Fruit fly (Drosophila melanogaster) whole organism, pupa: ENCODE data around the gene Pdcd4.

Experiments
- CG10348 ChIP-seq: fragments of 200-800 bp; sonication (Bioruptor generic); IDR thresholded peaks from 2 replicates; pipeline ENCODE4 v1.3.6; 2022; ENCODE audit warnings: missing biosample characterization, missing genetic modification characterization
- CG12605 ChIP-seq: fragments of 200-800 bp; sonication (Bioruptor generic); IDR thresholded peaks from 2 replicates; pipeline ENCODE4 v1.3.6; 2022; ENCODE audit warnings: missing biosample characterization, missing genetic modification characterization
- CG13204 ChIP-seq: fragments of 200-800 bp; sonication (Bioruptor generic); optimal IDR thresholded peaks from 2 replicates; lab custom pipeline; 2018; ENCODE audit warnings: missing biosample characterization, mild to moderate bottlenecking, missing genetic modification characterization, moderate library complexity
- CG14655 ChIP-seq: fragments of 200-800 bp; sonication (Bioruptor generic); optimal IDR thresholded peaks from 3 replicates; lab custom pipeline; 2017; ENCODE audit warnings: mild to moderate bottlenecking, missing biosample characterization, missing genetic modification reagents, missing genetic modification characterization
- CG15710 ChIP-seq: fragments of 200-800 bp; sonication (Bioruptor generic); optimal IDR thresholded peaks from 2 replicates; lab custom pipeline; 2018; ENCODE audit warnings: missing biosample characterization, mild to moderate bottlenecking, missing genetic modification characterization, moderate library complexity
- CG17806 ChIP-seq: fragments of 200-800 bp; sonication (Bioruptor generic); optimal IDR thresholded peaks from 2 replicates; lab custom pipeline; 2018; ENCODE audit warnings: missing biosample characterization, mild to moderate bottlenecking, missing genetic modification characterization, moderate library complexity
- CG32121 ChIP-seq: fragments of 200-800 bp; sonication (Bioruptor generic); IDR thresholded peaks from 2 replicates; pipeline ENCODE4 v1.3.6; 2022; ENCODE audit warnings: missing biosample characterization, missing genetic modification characterization
- CG34367 ChIP-seq: fragments of 200-800 bp; sonication (Bioruptor generic); optimal IDR thresholded peaks from 2 replicates; lab custom pipeline; 2018; ENCODE audit warnings: missing biosample characterization, mild to moderate bottlenecking, missing genetic modification characterization
- CG4496 ChIP-seq: fragments of 200-800 bp; sonication (Bioruptor generic); IDR thresholded peaks from 3 replicates; pipeline ENCODE4 v1.3.6; 2022; ENCODE audit warnings: missing biosample characterization, missing genetic modification characterization
- CG8159 ChIP-seq: fragments of 200-800 bp; sonication (Bioruptor generic); optimal IDR thresholded peaks from 3 replicates; lab custom pipeline; 2018; ENCODE audit warnings: missing biosample characterization, mild to moderate bottlenecking, missing genetic modification characterization, moderate library complexity
- CG8301 ChIP-seq: fragments of 200-800 bp; sonication (Bioruptor generic); optimal IDR thresholded peaks from 2 replicates; lab custom pipeline; 2018; ENCODE audit warnings: missing biosample characterization, mild to moderate bottlenecking, missing genetic modification characterization
- CG9948 ChIP-seq: fragments of 200-800 bp; sonication (Bioruptor generic); optimal IDR thresholded peaks from 2 replicates; lab custom pipeline; 2018; ENCODE audit warnings: missing biosample characterization, mild to moderate bottlenecking, missing genetic modification characterization, moderate library complexity
- D1 ChIP-seq: fragments of 200-800 bp; sonication (Bioruptor generic); optimal IDR thresholded peaks from 2 replicates; lab custom pipeline; 2018; ENCODE audit warnings: missing biosample characterization, mild to moderate bottlenecking, missing genetic modification characterization, moderate library complexity
- EcR ChIP-seq: fragments of 200-800 bp; sonication (Bioruptor generic); optimal IDR thresholded peaks from 3 replicates; lab custom pipeline; 2019; ENCODE audit warnings: missing biosample characterization, missing genetic modification characterization, mild to moderate bottlenecking, moderate library complexity, missing genetic modification reagents
- Ets98B ChIP-seq: fragments of 200-800 bp; sonication (Bioruptor generic); IDR thresholded peaks from 2 replicates; pipeline ENCODE4 v1.3.6; 2022; ENCODE audit warnings: missing biosample characterization, missing genetic modification characterization
- Pif1A ChIP-seq: fragments of 200-800 bp; sonication (Bioruptor generic); optimal IDR thresholded peaks from 3 replicates; lab custom pipeline; 2016; ENCODE audit warnings: missing biosample characterization, missing genetic modification characterization
- Pif1B ChIP-seq: fragments of 200-800 bp; sonication (Bioruptor generic); optimal IDR thresholded peaks from 3 replicates; lab custom pipeline; 2016; ENCODE audit warnings: missing biosample characterization, missing genetic modification characterization
- Snoo ChIP-seq: fragments of 200-800 bp; sonication (Bioruptor generic); optimal IDR thresholded peaks from 3 replicates; lab custom pipeline; 2017; ENCODE audit warnings: missing biosample characterization, mild to moderate bottlenecking, missing genetic modification characterization, inconsistent platforms
- fd96Ca ChIP-seq: fragments of 200-800 bp; sonication (Bioruptor generic); IDR thresholded peaks from 3 replicates; pipeline ENCODE4 v1.3.6; 2022; ENCODE audit warnings: missing biosample characterization, missing genetic modification characterization
- gl ChIP-seq: fragments of 200-800 bp; sonication (Bioruptor generic); optimal IDR thresholded peaks from 2 replicates; lab custom pipeline; 2018; ENCODE audit warnings: missing biosample characterization, mild to moderate bottlenecking, missing genetic modification characterization
- rn ChIP-seq: fragments of 200-800 bp; sonication (Bioruptor generic); IDR thresholded peaks from 2 replicates; pipeline ENCODE4 v1.3.6; 2022; ENCODE audit warnings: missing biosample characterization, missing genetic modification characterization

The Pdcd4 gene

DNA sequence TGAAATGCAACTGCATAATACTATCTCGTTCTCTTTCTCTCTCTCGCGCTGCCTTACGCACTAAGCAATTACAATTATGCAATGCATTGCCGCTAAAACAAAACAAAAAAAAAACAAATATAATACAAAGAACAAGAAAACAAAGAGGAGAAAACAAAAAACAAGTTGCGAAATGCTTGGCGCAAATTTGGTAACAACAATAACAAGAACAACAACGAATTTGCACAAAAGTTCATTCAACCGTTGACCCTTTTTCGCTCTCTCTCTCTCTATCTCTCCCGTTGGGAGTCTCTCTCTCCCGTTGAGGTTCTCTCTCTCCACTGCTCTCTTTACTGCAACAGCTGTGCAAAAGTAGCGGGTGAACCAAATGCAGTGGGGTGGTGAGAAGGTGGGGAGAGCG is 8.2 kb downstream of the Pdcd4 start:
- no peak for TF ChIP-seq CG8159
- no peak for TF ChIP-seq CG14655 (GFP tag; lab: Kevin White, UChicago)
- TF ChIP-seq Pif1A: no peak
- no peak for TF ChIP-seq CG8301 (tag; lab: Kevin White, UChicago)
- no peak for TF ChIP-seq CG17806 (tag; lab: Kevin White, UChicago)
- no peak for TF ChIP-seq Snoo (tag; lab: Kevin White, UChicago)
- TF ChIP-seq fd96Ca (GFP tag; lab: Robert Waterston, UW): no peak; the same call in 2 of the 3 replicates
- TF ChIP-seq EcR: peak; percentile 99
- TF ChIP-seq CG13204: no peak
- TF ChIP-seq CG10348: no peak
- TF ChIP-seq CG34367: no peak
- TF ChIP-seq Ets98B: peak; percentile 59
- no peak; the same call in 1 of the 2 replicates for TF ChIP-seq CG12605 (GFP tag; lab: Robert Waterston, UW)
- TF ChIP-seq CG9948 (tag; lab: Kevin White, UChicago): no peak
- no peak; the same call in 2 of the 3 replicates for TF ChIP-seq CG4496 (GFP tag; lab: Robert Waterston, UW)

- TF ChIP-seq CG9948 (tag; lab: Kevin White, UChicago): no peak
- no peak for TF ChIP-seq CG32121
- TF ChIP-seq rn (GFP tag; lab: Robert Waterston, UW): no peak
- TF ChIP-seq CG17806 (tag; lab: Kevin White, UChicago): no peak
- no peak for TF ChIP-seq Pif1B (GFP tag; lab: Kevin White, UChicago)
- no peak for TF ChIP-seq gl (tag; lab: Kevin White, UChicago)
- no peak for TF ChIP-seq fd96Ca (GFP tag; lab: Robert Waterston, UW)
- TF ChIP-seq CG34367: no peak
- no peak for TF ChIP-seq Snoo (tag; lab: Kevin White, UChicago)
- no peak for TF ChIP-seq CG14655 (GFP tag; lab: Kevin White, UChicago)
- no peak for TF ChIP-seq CG4496 (GFP tag; lab: Robert Waterston, UW)
- TF ChIP-seq Pif1A: no peak
- no peak for TF ChIP-seq Ets98B
- TF ChIP-seq EcR: no peak
- TF ChIP-seq CG8301 (tag; lab: Kevin White, UChicago): no peak
- TF ChIP-seq CG12605 (GFP tag; lab: Robert Waterston, UW): no peak
- no peak for TF ChIP-seq CG10348
- TF ChIP-seq D1 (tag; lab: Kevin White, UChicago): no peak
- TF ChIP-seq CG15710 (tag; lab: Kevin White, UChicago): no peak
- no peak for TF ChIP-seq CG8159
Measured at dm6 chrX:13744599-13745052, 10.6 kb downstream of the Pdcd4 start, which contains the start of gene Grip91. Gene Grip91, minus strand, starts transcription at chrX:13744683.

DNA sequence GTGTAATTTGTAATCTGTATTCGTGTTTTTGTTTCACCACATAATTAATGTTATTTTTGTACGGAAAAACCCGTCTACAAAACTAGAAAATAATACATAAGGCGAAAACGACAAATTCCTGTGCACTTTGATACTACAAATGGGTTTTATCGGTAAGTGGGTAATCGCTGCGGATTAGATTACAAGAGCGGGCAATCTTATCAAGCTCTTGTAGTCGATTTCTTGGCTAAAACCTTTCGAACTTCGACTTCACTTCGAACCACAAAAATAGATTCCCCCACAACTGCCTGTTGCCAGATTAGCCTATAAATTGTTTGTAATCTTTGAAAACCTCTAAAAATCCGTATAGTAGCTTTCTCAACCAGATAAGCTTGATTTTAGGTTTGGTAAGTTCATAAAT is 14.2 kb downstream of the Pdcd4 start:
- TF ChIP-seq CG17806 (tag; lab: Kevin White, UChicago) (no peak), gl (tag; lab: Kevin White, UChicago) (no peak), CG4496 (GFP tag; lab: Robert Waterston, UW) (no peak), CG34367 (no peak), CG14655 (GFP tag; lab: Kevin White, UChicago) (no peak), CG13204 (no peak), EcR (no peak), Ets98B (no peak), CG8159 (no peak), fd96Ca (GFP tag; lab: Robert Waterston, UW) (no peak), CG10348 (no peak)

DNA sequence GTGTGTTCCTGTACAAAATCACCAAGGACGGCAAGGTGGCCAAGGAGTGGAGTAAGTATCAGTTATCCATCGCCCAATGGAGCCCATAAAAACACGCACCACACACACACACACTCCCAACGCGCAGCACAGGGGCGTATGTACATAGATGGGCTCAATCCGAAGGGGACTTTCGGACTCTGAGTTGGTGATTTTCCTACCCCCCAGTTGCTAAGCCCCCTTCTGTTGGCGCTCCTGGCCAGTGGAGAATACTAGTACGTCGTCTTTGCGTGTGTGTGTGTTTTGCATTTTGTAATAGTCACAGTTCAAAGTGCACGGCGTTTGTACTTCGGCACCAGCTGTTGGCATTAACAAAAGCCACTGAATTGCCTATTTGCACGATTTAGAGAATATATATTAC is 15.1 kb downstream of the Pdcd4 start:
- TF ChIP-seq CG13204 (peak; percentile 83), Pif1B (GFP tag; lab: Kevin White, UChicago) (peak; percentile 84), CG32121 (peak; percentile 76; the same call in 1 of the 2 replicates), CG8301 (tag; lab: Kevin White, UChicago) (peak; percentile 80), EcR (no peak), CG15710 (tag; lab: Kevin White, UChicago) (peak; percentile 78), CG17806 (tag; lab: Kevin White, UChicago) (peak; percentile 77), CG10348 (peak; percentile 55; the same call in 1 of the 2 replicates), D1 (tag; lab: Kevin White, UChicago) (peak; percentile 40), rn (GFP tag; lab: Robert Waterston, UW) (peak; percentile 76), fd96Ca (GFP tag; lab: Robert Waterston, UW) (peak; percentile 93), Ets98B (peak; percentile 92), CG9948 (tag; lab: Kevin White, UChicago) (peak; percentile 69), CG12605 (GFP tag; lab: Robert Waterston, UW) (peak; percentile 73), CG14655 (GFP tag; lab: Kevin White, UChicago) (peak; percentile 79), Snoo (tag; lab: Kevin White, UChicago) (peak; percentile 49), CG4496 (GFP tag; lab: Robert Waterston, UW) (peak; percentile 96), Pif1A (peak; percentile 82), CG8159 (peak; percentile 74), CG34367 (peak; percentile 78), gl (tag; lab: Kevin White, UChicago) (peak; percentile 80)

DNA sequence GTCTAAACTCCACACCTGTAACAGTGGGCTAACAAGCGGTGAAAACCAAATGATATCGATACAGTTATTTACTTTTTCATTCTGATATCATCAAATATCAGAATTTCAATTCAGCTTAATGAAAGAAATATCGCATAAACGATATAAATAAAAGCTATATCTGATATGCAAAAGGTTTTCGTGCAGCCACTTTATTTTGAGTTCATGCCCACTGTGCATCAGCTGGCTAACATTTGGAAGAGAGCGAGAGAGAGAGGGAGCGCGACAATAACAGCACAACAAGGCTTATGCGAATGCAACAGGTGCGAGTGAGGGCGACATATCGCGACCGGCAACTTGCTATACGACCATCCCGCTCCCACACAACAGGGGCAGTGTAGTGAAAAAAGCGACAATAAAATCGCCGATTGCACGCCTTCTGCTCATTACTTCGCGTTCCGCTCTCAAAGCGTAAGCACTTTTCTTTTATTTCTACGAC is 15.8 kb downstream of the Pdcd4 start, which contains the start of gene CG11151:
Gene CG11151, plus strand, starts transcription at position 334 of the 478 bp plus-strand sequence.
- TF ChIP-seq CG34367: peak; percentile 98
- peak; percentile 95 for TF ChIP-seq CG32121
- peak; percentile 95 for TF ChIP-seq gl (tag; lab: Kevin White, UChicago)
- TF ChIP-seq CG17806 (tag; lab: Kevin White, UChicago): peak; percentile 97
- TF ChIP-seq Snoo (tag; lab: Kevin White, UChicago): peak; percentile 97
- TF ChIP-seq fd96Ca (GFP tag; lab: Robert Waterston, UW): peak; percentile 92
- TF ChIP-seq CG13204: peak; percentile 92
- TF ChIP-seq CG12605 (GFP tag; lab: Robert Waterston, UW): peak; percentile 94
- TF ChIP-seq Ets98B: peak; percentile 96
- TF ChIP-seq EcR: peak; percentile 35
- peak; percentile 77 for TF ChIP-seq D1 (tag; lab: Kevin White, UChicago)
- TF ChIP-seq Pif1A: peak; percentile 97
- peak; percentile 97 for TF ChIP-seq CG9948 (tag; lab: Kevin White, UChicago)
- peak; percentile 85 for TF ChIP-seq rn (GFP tag; lab: Robert Waterston, UW)
- TF ChIP-seq CG10348: peak; percentile 81
- peak; percentile 96 for TF ChIP-seq CG8159
- peak; percentile 96 for TF ChIP-seq Pif1B (GFP tag; lab: Kevin White, UChicago)
- TF ChIP-seq CG15710 (tag; lab: Kevin White, UChicago): peak; percentile 96
- TF ChIP-seq CG4496 (GFP tag; lab: Robert Waterston, UW): peak; percentile 98
- peak; percentile 97 for TF ChIP-seq CG14655 (GFP tag; lab: Kevin White, UChicago)
- peak; percentile 97 for TF ChIP-seq CG8301 (tag; lab: Kevin White, UChicago)
